Fruit fly (Drosophila melanogaster) Kc167 (cell line): ENCODE data around the gene IRSp53.

Source experiments
- Sin3A ChIP-seq: fragments of >200 bp; optimal IDR thresholded peaks from 2 replicates; lab custom pipeline; 2018; ENCODE audit warnings: missing external identifiers
- h ChIP-seq: fragments of >200 bp; optimal IDR thresholded peaks from 3 replicates; lab custom pipeline; 2018; ENCODE audit warnings: missing external identifiers
- insv ChIP-seq: fragments of >200 bp; optimal IDR thresholded peaks from 3 replicates; lab custom pipeline; 2018; ENCODE audit warnings: missing external identifiers
- psq ChIP-seq: fragments of >200 bp; optimal IDR thresholded peaks from 2 replicates; lab custom pipeline; 2017; ENCODE audit warnings: missing external identifiers
- ttk ChIP-seq: sonication (Bioruptor generic); optimal IDR thresholded peaks from 2 replicates; lab custom pipeline; 2017; ENCODE audit warnings: missing external identifiers

DNA sequence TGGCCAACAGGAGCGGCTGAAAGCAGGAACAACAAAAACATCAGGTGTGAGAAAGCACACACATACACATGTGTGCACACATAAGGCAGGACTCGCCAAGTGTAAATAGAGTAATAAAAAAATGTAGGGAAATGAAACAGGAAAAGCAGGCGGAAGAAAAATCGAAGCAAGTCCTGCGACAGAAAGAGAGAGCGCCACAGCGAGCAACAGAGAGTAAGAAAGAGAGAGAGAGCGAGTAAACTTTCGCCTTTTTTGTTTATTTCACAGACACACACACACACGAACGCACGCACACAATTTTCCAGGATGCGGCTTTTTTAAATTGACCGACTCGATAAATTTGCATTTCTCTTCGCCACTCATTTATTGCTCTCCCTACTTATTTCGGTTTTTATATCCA lies 61.0 kb downstream of the IRSp53 start:
- no peak for TF ChIP-seq ttk (lab: Kevin White, UChicago)
- TF ChIP-seq insv (lab: Kevin White, UChicago), result no peak
- TF ChIP-seq psq, result no peak
- TF ChIP-seq h, result no peak
- TF ChIP-seq Sin3A, result no peak
